Fruit fly (Drosophila melanogaster): ENCODE measurements around the gene br.

Gene br

dm6 chrX:1618727-1619581 lies 44.0 kb downstream of the br start:
- TF ChIP-seq Clk (GFP tag; optimal IDR thresholded peaks at IDR 0.05) (peak; percentile 44), Hr96 (GFP tag; optimal IDR thresholded peaks at IDR 0.05) (peak; percentile 82), pad (GFP tag; optimal IDR thresholded peaks at IDR 0.05) (peak; percentile 88), CG1620 (GFP tag; optimal IDR thresholded peaks at IDR 0.05) (peak; percentile 59), cic (GFP tag; optimal IDR thresholded peaks at IDR 0.05) (peak; percentile 9), toe (GFP tag; optimal IDR thresholded peaks at IDR 0.05) (peak; percentile 20), bab1 (GFP tag; optimal IDR thresholded peaks at IDR 0.05) (peak; percentile 86), CG12768 (GFP tag; optimal IDR thresholded peaks at IDR 0.05) (peak; percentile 66), CG7101 (tag; optimal IDR thresholded peaks at IDR 0.05) (peak; percentile 86), CG7045 (GFP tag; optimal IDR thresholded peaks at IDR 0.05) (peak; percentile 70), CG33017 (tag; optimal IDR thresholded peaks at IDR 0.05) (peak; percentile 76), kay (GFP tag; ENCODE audit: borderline replicate concordance) (peak; percentile 80), CG14711 (tag; optimal IDR thresholded peaks at IDR 0.05) (peak; percentile 84), Crg-1 (GFP tag; optimal IDR thresholded peaks at IDR 0.05) (peak; percentile 53), CG5204 (GFP tag; optimal IDR thresholded peaks at IDR 0.05) (peak; percentile 48), ovo (GFP tag; optimal IDR thresholded peaks at IDR 0.05) (peak; percentile 62), CG11617 (GFP tag; optimal IDR thresholded peaks at IDR 0.05) (peak; percentile 66), Mnt (GFP tag; optimal IDR thresholded peaks at IDR 0.05) (peak; percentile 30), cnc (optimal IDR thresholded peaks at IDR 0.05) (peak in 1 of 2 experiments; percentile 50), tj (GFP tag; optimal IDR thresholded peaks at IDR 0.05) (peak; percentile 93)

DNA sequence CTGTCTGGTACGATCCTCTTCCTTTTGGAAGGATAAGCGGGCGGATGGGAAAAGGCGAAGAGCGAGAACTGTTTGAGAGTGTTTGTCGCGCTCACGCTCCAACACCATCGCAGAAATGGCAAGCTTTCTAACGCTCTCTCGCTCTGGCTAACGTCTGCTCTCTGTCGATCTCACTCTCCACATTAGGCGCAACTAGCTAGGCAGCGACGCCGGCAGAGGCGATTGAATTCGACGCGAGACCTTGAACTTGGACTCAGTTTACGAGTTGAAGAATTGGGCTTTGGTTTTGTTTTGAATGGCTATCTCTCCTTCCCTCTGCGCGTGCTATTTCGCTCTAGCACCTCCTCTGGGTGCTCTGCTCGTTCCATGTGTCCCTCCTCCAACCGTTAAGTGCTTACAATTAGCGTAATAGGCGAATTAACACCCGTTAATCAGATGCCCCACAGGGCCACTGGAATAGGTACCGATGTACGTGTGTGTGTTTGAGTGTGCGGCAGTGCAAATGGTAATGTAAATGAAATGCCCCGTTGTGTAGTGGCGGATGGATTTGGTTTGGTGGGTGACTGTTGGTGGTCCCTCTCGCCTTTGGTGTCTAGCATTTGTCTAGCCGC lies 44.9 kb downstream of the br start:
- TF ChIP-seq Hr96 (GFP tag; optimal IDR thresholded peaks at IDR 0.05) (no peak), bab1 (GFP tag; optimal IDR thresholded peaks at IDR 0.05) (no peak), CG5204 (GFP tag; optimal IDR thresholded peaks at IDR 0.05) (no peak), Crg-1 (GFP tag; optimal IDR thresholded peaks at IDR 0.05) (no peak), tj (GFP tag; optimal IDR thresholded peaks at IDR 0.05) (no peak), ovo (GFP tag; optimal IDR thresholded peaks at IDR 0.05) (peak; percentile 50), CG11617 (GFP tag; optimal IDR thresholded peaks at IDR 0.05) (no peak), toe (GFP tag; optimal IDR thresholded peaks at IDR 0.05) (no peak), pad (GFP tag; optimal IDR thresholded peaks at IDR 0.05) (peak; percentile 92), Clk (GFP tag; optimal IDR thresholded peaks at IDR 0.05) (no peak), cnc (optimal IDR thresholded peaks at IDR 0.05) (no peak), CG1620 (GFP tag; optimal IDR thresholded peaks at IDR 0.05) (no peak), cic (GFP tag; optimal IDR thresholded peaks at IDR 0.05) (no peak), kay (GFP tag; ENCODE audit: borderline replicate concordance) (no peak), CG7101 (tag; optimal IDR thresholded peaks at IDR 0.05) (no peak), Mnt (GFP tag; optimal IDR thresholded peaks at IDR 0.05) (no peak), CG33017 (tag; optimal IDR thresholded peaks at IDR 0.05) (no peak)

DNA sequence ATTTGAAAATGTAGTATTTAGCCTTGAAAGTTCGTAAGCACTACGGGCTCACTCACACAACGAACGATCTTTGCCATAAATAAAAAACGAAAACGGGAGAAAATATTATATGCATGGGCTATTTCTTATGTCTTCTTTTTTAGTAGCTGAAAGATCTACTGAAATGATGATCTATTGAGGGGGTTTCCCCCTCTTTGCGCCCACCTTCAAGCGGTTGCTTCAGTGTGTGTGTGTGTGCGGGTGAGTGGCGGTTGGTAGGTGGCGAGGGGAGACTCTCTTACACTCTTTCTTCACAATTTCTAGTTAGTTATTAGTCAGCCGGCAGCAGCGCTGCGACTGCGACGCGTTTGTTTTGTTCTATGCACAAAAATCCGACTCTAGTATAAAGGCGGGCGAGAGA lies 46.5 kb downstream of the br start:
- TF ChIP-seq CG5204 (GFP tag; optimal IDR thresholded peaks at IDR 0.05) (no peak), Crg-1 (GFP tag; optimal IDR thresholded peaks at IDR 0.05) (no peak), cnc (optimal IDR thresholded peaks at IDR 0.05) (no peak), kay (GFP tag; ENCODE audit: borderline replicate concordance) (no peak), CG12768 (GFP tag; optimal IDR thresholded peaks at IDR 0.05) (no peak), Hr96 (GFP tag; optimal IDR thresholded peaks at IDR 0.05) (no peak), ovo (GFP tag; optimal IDR thresholded peaks at IDR 0.05) (no peak)

dm6 chrX:1623163-1623562 lies 48.2 kb downstream of the br start:
- no peak for TF ChIP-seq CG1620 (GFP tag; optimal IDR thresholded peaks at IDR 0.05)

DNA sequence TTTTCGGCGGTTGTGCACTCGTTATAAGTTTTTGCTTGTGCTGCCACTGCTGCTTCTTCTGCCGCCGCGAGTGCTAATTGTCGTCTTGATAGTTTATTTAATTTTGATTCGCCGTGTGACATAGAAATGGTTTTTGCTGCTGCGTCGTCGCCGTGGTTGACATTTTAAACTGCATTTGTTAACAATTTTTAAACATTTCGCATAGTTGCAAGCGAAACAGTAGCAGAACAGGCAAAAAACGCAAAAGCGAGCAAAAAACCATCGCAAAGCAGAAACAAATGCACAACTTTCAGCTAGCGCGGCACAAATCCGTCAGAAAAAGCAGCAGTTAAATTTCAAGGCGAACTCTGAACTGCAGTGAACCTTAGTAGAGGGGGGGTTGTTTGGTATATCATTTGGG lies 48.7 kb downstream of the br start:
- TF ChIP-seq CG7101 (tag; optimal IDR thresholded peaks at IDR 0.05) (no peak), tj (GFP tag; optimal IDR thresholded peaks at IDR 0.05) (peak; percentile 96), pad (GFP tag; optimal IDR thresholded peaks at IDR 0.05) (no peak), ovo (GFP tag; optimal IDR thresholded peaks at IDR 0.05) (no peak)

DNA sequence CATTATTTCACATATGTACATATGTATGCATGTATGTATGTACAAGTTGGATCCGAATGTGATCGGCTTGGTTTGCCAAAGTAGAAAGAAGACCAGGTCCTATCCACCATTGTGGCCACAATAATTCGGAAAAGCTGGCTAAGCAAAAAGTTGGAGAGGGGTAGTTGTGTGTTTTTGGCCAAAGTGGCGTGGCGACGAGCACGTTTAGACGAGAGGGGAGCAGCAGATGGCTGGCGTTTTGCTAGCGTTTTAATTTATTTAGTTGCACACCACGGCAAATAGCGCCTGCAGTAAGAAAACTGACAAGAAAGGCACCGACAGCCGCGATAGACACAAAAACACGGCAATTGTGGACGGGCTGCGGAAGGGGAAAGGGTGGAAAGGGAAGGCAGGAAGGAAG lies 50.2 kb downstream of the br start:
- no peak for TF ChIP-seq CG11617 (GFP tag; optimal IDR thresholded peaks at IDR 0.05)
- TF ChIP-seq Hr96 (GFP tag; optimal IDR thresholded peaks at IDR 0.05) = no peak
- TF ChIP-seq CG12768 (GFP tag; optimal IDR thresholded peaks at IDR 0.05) = no peak
- TF ChIP-seq CG33017 (tag; optimal IDR thresholded peaks at IDR 0.05) = no peak
- no peak for TF ChIP-seq Mnt (GFP tag; optimal IDR thresholded peaks at IDR 0.05)
- TF ChIP-seq CG7045 (GFP tag; optimal IDR thresholded peaks at IDR 0.05) = no peak
- TF ChIP-seq CG1620 (GFP tag; optimal IDR thresholded peaks at IDR 0.05) = no peak
- TF ChIP-seq Crg-1 (GFP tag; optimal IDR thresholded peaks at IDR 0.05) = no peak
- TF ChIP-seq CG14711 (tag; optimal IDR thresholded peaks at IDR 0.05) = no peak
- TF ChIP-seq toe (GFP tag; optimal IDR thresholded peaks at IDR 0.05) = no peak
- TF ChIP-seq pad (GFP tag; optimal IDR thresholded peaks at IDR 0.05) = peak; percentile 13
- peak; percentile 97 for TF ChIP-seq tj (GFP tag; optimal IDR thresholded peaks at IDR 0.05)
- TF ChIP-seq kay (GFP tag; ENCODE audit: borderline replicate concordance) = no peak
- no peak for TF ChIP-seq CG7101 (tag; optimal IDR thresholded peaks at IDR 0.05)
- no peak for TF ChIP-seq cnc (optimal IDR thresholded peaks at IDR 0.05)
